Worm (Caenorhabditis elegans) whole organism, L4 larva: Measurements from ENCODE around the gene nstp-6.

Source experiments
- F26F4.8 ChIP-seq: fragments of 200-800 bp; sonication (Bioruptor generic); conservative IDR thresholded peaks from 2 replicates; pipeline ENCODE4 v1.3.6; 2022; ENCODE audit warnings: missing genetic modification characterization, missing compliant biosample characterization
- F37D6.2 ChIP-seq: sonication (generic microtip); optimal IDR thresholded peaks from 2 replicates; lab custom pipeline; 2016; ENCODE audit warnings: mild to moderate bottlenecking, missing genetic modification characterization, missing compliant biosample characterization
- F49E8.2 ChIP-seq: sonication (generic microtip); optimal IDR thresholded peaks from 2 replicates; lab custom pipeline; 2016; ENCODE audit warnings: missing compliant biosample characterization, mild to moderate bottlenecking, missing genetic modification characterization, borderline replicate concordance
- R02D3.7 ChIP-seq: fragments of 150-350 bp; sonication (generic microtip); optimal IDR thresholded peaks from 3 replicates; lab custom pipeline; 2014; ENCODE audit warnings: missing biosample characterization, missing genetic modification characterization
- Y48G9A.11 ChIP-seq: fragments of 200-800 bp; sonication (Bioruptor generic); IDR thresholded peaks from 2 replicates; pipeline ENCODE4 v1.3.6; 2022; ENCODE audit warnings: missing genetic modification reagents, missing genetic modification characterization, missing compliant biosample characterization
- Y75B8A.6 ChIP-seq: fragments of 200-800 bp; sonication (Bioruptor generic); IDR thresholded peaks from 2 replicates; pipeline ENCODE4 v1.3.6; 2022; ENCODE audit warnings: missing genetic modification reagents, missing genetic modification characterization, missing compliant biosample characterization
- ZK337.2 ChIP-seq: fragments of 200-800 bp; sonication (Bioruptor generic); IDR thresholded peaks from 2 replicates; pipeline ENCODE4 v1.3.6; 2022; ENCODE audit warnings: missing genetic modification reagents, missing genetic modification characterization, missing compliant biosample characterization
- aly-2 ChIP-seq: sonication (generic microtip); optimal IDR thresholded peaks from 2 replicates; lab custom pipeline; 2018; ENCODE audit warnings: missing biosample characterization, missing genetic modification characterization
- arid-1 ChIP-seq: fragments of 200-800 bp; sonication (Bioruptor generic); conservative IDR thresholded peaks from 2 replicates; pipeline ENCODE4 v1.3.6; 2022; ENCODE audit warnings: missing genetic modification reagents, missing genetic modification characterization, missing compliant biosample characterization
- attf-4 ChIP-seq: sonication (generic microtip); optimal IDR thresholded peaks from 3 replicates; lab custom pipeline; 2017; ENCODE audit warnings: missing biosample characterization, missing genetic modification characterization
- ceh-20 ChIP-seq: fragments of 200-800 bp; sonication (Bioruptor generic); IDR thresholded peaks from 2 replicates; pipeline ENCODE4 v1.3.6; 2022; ENCODE audit warnings: missing genetic modification reagents, missing genetic modification characterization, missing compliant biosample characterization
- ceh-28 ChIP-seq: fragments of 150-350 bp; optimal IDR thresholded peaks from 2 replicates; lab custom pipeline; 2014; ENCODE audit warnings: missing biosample characterization, missing genetic modification reagents, missing genetic modification characterization
- ceh-32 ChIP-seq: sonication (generic microtip); optimal IDR thresholded peaks from 2 replicates; lab custom pipeline; 2016; ENCODE audit warnings: mild to moderate bottlenecking, missing genetic modification characterization, missing compliant biosample characterization; ENCODE audit not compliant: poor library complexity
- ceh-62 ChIP-seq: sonication (generic microtip); optimal IDR thresholded peaks from 2 replicates; lab custom pipeline; 2017; ENCODE audit warnings: missing biosample characterization, missing genetic modification characterization
- ceh-82 ChIP-seq: sonication (generic microtip); optimal IDR thresholded peaks from 2 replicates; lab custom pipeline; 2017; ENCODE audit warnings: missing biosample characterization, missing genetic modification characterization
- daf-19 ChIP-seq: fragments of 200-800 bp; sonication (Bioruptor generic); conservative IDR thresholded peaks from 2 replicates; pipeline ENCODE4 v1.3.6; 2022; ENCODE audit warnings: missing genetic modification characterization, missing compliant biosample characterization
- daf-8 ChIP-seq: fragments of 200-800 bp; sonication (Bioruptor generic); IDR thresholded peaks from 2 replicates; pipeline ENCODE4 v1.3.6; 2022; ENCODE audit warnings: missing genetic modification characterization, missing compliant biosample characterization
- egl-27 ChIP-seq: sonication (generic microtip); optimal IDR thresholded peaks from 3 replicates; lab custom pipeline; 2017; ENCODE audit warnings: missing biosample characterization, missing genetic modification reagents, missing genetic modification characterization
- egl-43 ChIP-seq: fragments of 200-800 bp; sonication (Bioruptor generic); IDR thresholded peaks from 2 replicates; pipeline ENCODE4 v1.3.6; 2022; ENCODE audit warnings: missing genetic modification reagents, missing genetic modification characterization, missing compliant biosample characterization
- fkh-10 ChIP-seq: fragments of 150-350 bp; optimal IDR thresholded peaks from 2 replicates; lab custom pipeline; 2014; ENCODE audit warnings: missing biosample characterization, missing genetic modification reagents, missing genetic modification characterization
- hmg-1.1 ChIP-seq: fragments of 200-800 bp; sonication (Bioruptor generic); IDR thresholded peaks from 2 replicates; pipeline ENCODE4 v1.3.6; 2022; ENCODE audit warnings: missing genetic modification reagents, missing genetic modification characterization, missing compliant biosample characterization
- jun-1 ChIP-seq: fragments of 150-350 bp; optimal IDR thresholded peaks from 2 replicates; lab custom pipeline; 2014; ENCODE audit warnings: missing biosample characterization, missing genetic modification reagents, missing genetic modification characterization
- lin-15B ChIP-seq: fragments of 150-350 bp; sonication (generic microtip); optimal IDR thresholded peaks from 3 replicates; lab custom pipeline; 2014; ENCODE audit warnings: missing biosample characterization, missing genetic modification characterization
- lin-29 ChIP-seq: fragments of 200-800 bp; sonication (Bioruptor generic); IDR thresholded peaks from 2 replicates; pipeline ENCODE4 v1.3.6; 2022; ENCODE audit warnings: missing genetic modification reagents, missing genetic modification characterization, missing compliant biosample characterization
- lin-39 ChIP-seq: fragments of 150-350 bp; optimal IDR thresholded peaks from 2 replicates; lab custom pipeline; 2014; ENCODE audit warnings: missing biosample characterization, missing genetic modification reagents, missing genetic modification characterization
- lsy-2 ChIP-seq, 2 experiments: fragments of 150-350 bp in 1 of 2; sonication (generic microtip) in 1 of 2; optimal IDR thresholded peaks; 2 replicates each; lab custom pipeline; 2014 to 2017; ENCODE audit warnings: missing biosample characterization in 2 of 2, missing genetic modification characterization in 2 of 2
- madf-9 ChIP-seq: fragments of 200-800 bp; sonication (Bioruptor generic); conservative IDR thresholded peaks from 2 replicates; pipeline ENCODE4 v1.3.6; 2022; ENCODE audit warnings: missing genetic modification reagents, missing genetic modification characterization, missing compliant biosample characterization
- mep-1 ChIP-seq: fragments of 150-350 bp; sonication (generic microtip); optimal IDR thresholded peaks from 3 replicates; lab custom pipeline; 2014; ENCODE audit warnings: missing biosample characterization, missing genetic modification characterization
- mes-2 ChIP-seq: sonication (generic microtip); optimal IDR thresholded peaks from 2 replicates; lab custom pipeline; 2016; ENCODE audit warnings: missing genotype, mild to moderate bottlenecking, missing genetic modification characterization, missing compliant biosample characterization; ENCODE audit not compliant: poor library complexity, severe bottlenecking
- mxl-3 ChIP-seq: fragments of 200-800 bp; sonication (Bioruptor generic); optimal IDR thresholded peaks from 2 replicates; lab custom pipeline; 2018; ENCODE audit warnings: mild to moderate bottlenecking, missing genetic modification characterization, missing compliant biosample characterization
- nhr-10 ChIP-seq: fragments of 150-350 bp; optimal IDR thresholded peaks from 2 replicates; lab custom pipeline; 2014; ENCODE audit warnings: missing biosample characterization, missing genetic modification characterization
- nhr-25 ChIP-seq: sonication (generic microtip); optimal IDR thresholded peaks from 2 replicates; lab custom pipeline; 2017; ENCODE audit warnings: missing genetic modification characterization, mild to moderate bottlenecking, missing compliant biosample characterization, antibody characterized with exemption, moderate library complexity, borderline replicate concordance; ENCODE audit not compliant: insufficient read depth
- nhr-28 ChIP-seq: fragments of 150-350 bp; optimal IDR thresholded peaks from 2 replicates; lab custom pipeline; 2014; ENCODE audit warnings: missing biosample characterization, missing genetic modification characterization
- nhr-41 ChIP-seq: fragments of 200-800 bp; sonication (Bioruptor generic); IDR thresholded peaks from 2 replicates; pipeline ENCODE4 v1.3.6; 2022; ENCODE audit warnings: missing genetic modification reagents, missing genetic modification characterization, missing compliant biosample characterization
- nhr-42 ChIP-seq: fragments of 200-800 bp; sonication (Bioruptor generic); IDR thresholded peaks from 2 replicates; pipeline ENCODE4 v1.3.6; 2022; ENCODE audit warnings: missing genetic modification characterization, missing compliant biosample characterization
- nhr-48 ChIP-seq: sonication (generic microtip); optimal IDR thresholded peaks from 2 replicates; lab custom pipeline; 2016; ENCODE audit warnings: mild to moderate bottlenecking, missing genetic modification characterization, missing compliant biosample characterization
- nhr-76 ChIP-seq: fragments of 150-350 bp; optimal IDR thresholded peaks from 2 replicates; lab custom pipeline; 2014; ENCODE audit warnings: missing biosample characterization, missing genetic modification characterization
- nhr-77 ChIP-seq: fragments of 150-350 bp; optimal IDR thresholded peaks from 2 replicates; lab custom pipeline; 2014; ENCODE audit warnings: missing biosample characterization, missing genetic modification characterization
- pha-4 ChIP-seq, 2 experiments: fragments of 150-350 bp in 1 of 2; fragments of 200-800 bp in 1 of 2; sonication (Bioruptor generic) in 1 of 2; IDR thresholded peaks in 1 of 2; optimal IDR thresholded peaks in 1 of 2; 2 replicates each; pipeline versions ENCODE4 v1.3.6 to Lab custom; 2014 to 2022; ENCODE audit warnings: missing genetic modification characterization in 2 of 2, missing genetic modification reagents in 2 of 2, missing biosample characterization in 1 of 2, missing compliant biosample characterization in 1 of 2
- rbr-2 ChIP-seq: sonication (generic microtip); optimal IDR thresholded peaks from 2 replicates; lab custom pipeline; 2016; ENCODE audit warnings: missing genotype, missing genetic modification characterization, missing compliant biosample characterization
- saeg-2 ChIP-seq: fragments of 200-800 bp; sonication (Bioruptor generic); IDR thresholded peaks from 2 replicates; pipeline ENCODE4 v1.3.6; 2022; ENCODE audit warnings: missing genetic modification reagents, missing genetic modification characterization, missing compliant biosample characterization
- skn-1 ChIP-seq: fragments of 150-350 bp; optimal IDR thresholded peaks from 2 replicates; lab custom pipeline; 2014; ENCODE audit warnings: missing biosample characterization, missing genetic modification characterization
- spr-3 ChIP-seq: fragments of 200-800 bp; sonication (Bioruptor generic); optimal IDR thresholded peaks from 2 replicates; lab custom pipeline; 2018; ENCODE audit warnings: mild to moderate bottlenecking, missing genetic modification characterization, missing compliant biosample characterization
- unc-39 ChIP-seq: sonication (generic microtip); optimal IDR thresholded peaks from 2 replicates; lab custom pipeline; 2017; ENCODE audit warnings: missing biosample characterization, missing genetic modification characterization
- unc-62 ChIP-seq, 3 experiments: fragments of 150-350 bp in 1 of 3; sonication (generic microtip); optimal IDR thresholded peaks in 2 of 3; peaks in 1 of 3; 1 replicate in 1 of 3; 2 replicates in 2 of 3; lab custom pipeline; 2014 to 2017; ENCODE audit warnings: missing biosample characterization in 3 of 3, missing genetic modification characterization in 3 of 3, missing genetic modification reagents in 3 of 3, missing genotype in 1 of 3
- vab-7 ChIP-seq: fragments of 200-800 bp; sonication (Bioruptor generic); IDR thresholded peaks from 2 replicates; pipeline ENCODE4 v1.3.6; 2022; ENCODE audit warnings: missing genetic modification reagents, missing genetic modification characterization, missing compliant biosample characterization
- zag-1 ChIP-seq: fragments of 150-350 bp; optimal IDR thresholded peaks from 2 replicates; lab custom pipeline; 2014; ENCODE audit warnings: missing biosample characterization, missing genetic modification characterization
- zfp-3 ChIP-seq: fragments of 200-800 bp; sonication (Bioruptor generic); conservative IDR thresholded peaks from 2 replicates; pipeline ENCODE4 v1.3.6; 2022; ENCODE audit warnings: missing genetic modification reagents, missing genetic modification characterization, missing compliant biosample characterization
- ztf-11 ChIP-seq: fragments of 150-350 bp; optimal IDR thresholded peaks from 2 replicates; lab custom pipeline; 2014; ENCODE audit warnings: missing biosample characterization, missing genetic modification characterization

Gene nstp-6

DNA sequence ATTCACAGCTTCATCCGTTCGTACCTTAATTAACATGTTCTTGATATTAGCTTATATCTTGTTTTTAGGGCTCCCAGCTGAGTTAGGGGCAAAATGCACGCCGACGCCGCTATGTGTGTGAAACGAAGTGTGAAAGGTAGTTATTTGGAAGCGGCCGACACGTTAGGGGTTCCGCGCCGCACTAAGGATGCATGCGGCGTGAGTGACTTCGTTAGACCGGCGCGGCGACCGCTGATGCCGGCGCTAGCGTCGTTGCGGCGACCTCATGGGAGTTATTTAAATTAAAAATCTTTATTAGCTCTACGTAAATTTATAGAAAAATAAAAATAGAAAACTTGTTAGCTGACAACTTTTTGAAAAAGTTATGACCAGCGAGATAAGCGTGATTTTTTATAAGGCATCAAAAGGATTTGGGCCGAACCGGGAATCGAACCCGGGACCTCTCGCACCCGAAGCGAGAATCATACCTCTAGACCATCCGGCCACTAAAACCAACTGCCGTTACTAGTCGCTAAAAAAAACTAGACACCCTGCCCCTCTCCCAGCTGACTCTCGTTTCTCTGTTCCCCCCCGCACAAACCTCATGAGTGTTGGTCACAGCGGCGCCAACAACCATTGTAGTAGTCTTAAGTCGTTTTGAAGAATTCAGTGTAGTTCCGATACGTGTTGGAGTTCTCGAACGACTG, 4.5 kb upstream of the nstp-6 start:
- TF ChIP-seq zag-1 (tag; lab: Kevin White, UChicago): no peak
- no peak for TF ChIP-seq nhr-76 (tag; lab: Kevin White, UChicago)
- no peak for TF ChIP-seq mep-1
- peak; percentile 19 for TF ChIP-seq nhr-28 (tag; lab: Kevin White, UChicago)
- TF ChIP-seq lin-39: no peak
- no peak for TF ChIP-seq aly-2 (tag; lab: Kevin White, UChicago)
- TF ChIP-seq attf-4 (tag; lab: Kevin White, UChicago): no peak
- no peak for TF ChIP-seq ceh-82 (tag; lab: Kevin White, UChicago)
- no peak for TF ChIP-seq fkh-10
- TF ChIP-seq nhr-25: no peak
- peak; percentile 55; the same call in 1 of the 2 replicates for TF ChIP-seq Y48G9A.11 (GFP tag; lab: Robert Waterston, UW)
- peak; percentile 88 for TF ChIP-seq F26F4.8 (GFP tag; lab: Robert Waterston, UW)
- no peak for TF ChIP-seq lin-15B (tag; lab: Kevin White, UChicago)
- no peak for TF ChIP-seq nhr-10
- no peak for TF ChIP-seq ceh-62 (tag; lab: Kevin White, UChicago)
- peak; percentile 68 for TF ChIP-seq arid-1 (GFP tag; lab: Robert Waterston, UW)
- no peak for TF ChIP-seq lin-29 (GFP tag; lab: Robert Waterston, UW)
- TF ChIP-seq jun-1 (tag; lab: Kevin White, UChicago): no peak
- TF ChIP-seq unc-62 (GFP tag; optimal IDR thresholded peaks at IDR 0.05 in 1 of 2; lab: Kevin White, UChicago): peak in 1 of 2 experiments; percentile 87
- no peak for TF ChIP-seq unc-62 (tag; optimal IDR thresholded peaks at IDR 0.05; lab: Kevin White, UChicago)
- peak; percentile 93 for TF ChIP-seq egl-43 (GFP tag; lab: Robert Waterston, UW)
- TF ChIP-seq nhr-42 (GFP tag; lab: Robert Waterston, UW): 0 out of 2 replicates have a peak, but pooled peaks have one; percentile 50
- no peak for TF ChIP-seq egl-27 (tag; lab: Kevin White, UChicago)
- peak; percentile 83 for TF ChIP-seq hmg-1.1
- peak; percentile 36 for TF ChIP-seq spr-3 (GFP tag; lab: Kevin White, UChicago)
- TF ChIP-seq mes-2 (tag; lab: Kevin White, UChicago): peak; percentile 83
- TF ChIP-seq daf-8 (GFP tag; lab: Robert Waterston, UW): no peak
- no peak for TF ChIP-seq F37D6.2
- TF ChIP-seq madf-9 (GFP tag; lab: Robert Waterston, UW): peak; percentile 78
- TF ChIP-seq Y75B8A.6 (GFP tag; lab: Robert Waterston, UW): 0 out of 2 replicates have a peak, but pooled peaks have one; percentile 23
- TF ChIP-seq ztf-11 (tag; lab: Kevin White, UChicago): no peak
- peak; percentile 76 for TF ChIP-seq rbr-2
- 0 out of 2 replicates have a peak, but pooled peaks have one; percentile 48 for TF ChIP-seq zfp-3 (GFP tag; lab: Robert Waterston, UW)
- TF ChIP-seq nhr-41 (GFP tag; lab: Robert Waterston, UW): peak; percentile 70; the same call in 1 of the 2 replicates
- no peak for TF ChIP-seq daf-19 (GFP tag; lab: Robert Waterston, UW)
- peak; percentile 51; the same call in 1 of the 2 replicates for TF ChIP-seq saeg-2 (GFP tag; lab: Robert Waterston, UW)
- TF ChIP-seq ceh-20 (GFP tag; lab: Robert Waterston, UW): 0 out of 2 replicates have a peak, but pooled peaks have one; percentile 41
- TF ChIP-seq nhr-77: no peak
- peak; percentile 76 for TF ChIP-seq vab-7 (GFP tag; lab: Robert Waterston, UW)
- TF ChIP-seq nhr-48 (tag; lab: Kevin White, UChicago): peak; percentile 45
- no peak for TF ChIP-seq ceh-28
- no peak for TF ChIP-seq ceh-32
- TF ChIP-seq lsy-2 (tag; optimal IDR thresholded peaks at IDR 0.05; lab: Kevin White, UChicago): no peak
- no peak for TF ChIP-seq ZK337.2
- TF ChIP-seq F49E8.2: peak; percentile 17
- peak; percentile 13 for TF ChIP-seq mxl-3 (GFP tag; lab: Kevin White, UChicago)
- TF ChIP-seq skn-1: no peak
- no peak for TF ChIP-seq unc-39 (tag; lab: Kevin White, UChicago)
- TF ChIP-seq pha-4 (GFP tag; IDR thresholded peaks at IDR 0.05; lab: Robert Waterston, UW): peak; percentile 89
- TF ChIP-seq pha-4 (tag; optimal IDR thresholded peaks at IDR 0.05; lab: Kevin White, UChicago): no peak
- no peak for TF ChIP-seq R02D3.7 (tag; lab: Kevin White, UChicago)
